Fruit fly (Drosophila melanogaster): ENCODE measurements around the gene Alg13.

The Alg13 gene

DNA sequence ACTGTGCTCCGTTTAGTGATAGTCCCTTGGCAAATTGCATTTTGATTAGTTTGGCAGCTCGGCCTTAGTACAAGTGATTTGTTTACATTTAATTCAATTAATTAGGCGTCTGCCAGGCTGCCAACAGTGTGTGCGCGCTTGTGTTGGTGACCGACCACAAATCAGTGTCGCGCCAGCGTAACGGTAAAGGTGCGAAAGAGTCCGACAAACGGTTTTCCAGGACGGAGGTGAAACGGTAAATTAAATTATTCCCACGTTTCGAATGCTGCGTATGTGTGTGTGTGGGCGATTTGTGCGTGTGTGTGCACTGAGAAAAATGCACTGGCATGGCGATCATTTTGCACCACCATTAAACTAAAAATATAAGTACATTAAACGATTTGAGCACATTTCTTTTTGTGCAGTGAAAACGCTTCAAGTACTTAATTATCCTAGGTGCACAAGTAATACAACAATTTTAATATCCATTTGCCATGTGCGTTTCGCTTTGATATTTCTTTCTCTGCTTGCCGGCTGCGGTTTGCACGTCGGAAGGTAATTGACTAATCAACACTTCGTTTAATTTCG, 671 bp upstream of the Alg13 start (continued):
- TF ChIP-seq dmrt11E (tag; optimal IDR thresholded peaks at IDR 0.05) = no peak
- TF ChIP-seq ssp (GFP tag; IDR thresholded peaks at IDR 0.05) = no peak
- TF ChIP-seq CG11398 (GFP tag; optimal IDR thresholded peaks at IDR 0.05) = no peak
- TF ChIP-seq CG2712 (tag; optimal IDR thresholded peaks at IDR 0.05) = peak; percentile 4
- no peak for TF ChIP-seq CG4730 (GFP tag; IDR thresholded peaks at IDR 0.05)
- no peak for TF ChIP-seq inv (GFP tag; IDR thresholded peaks at IDR 0.05; ENCODE audit: partially characterized antibody)
- no peak for TF ChIP-seq Hmx (GFP tag; optimal IDR thresholded peaks at IDR 0.05)
- no peak for TF ChIP-seq cas (GFP tag; IDR thresholded peaks at IDR 0.05)
- TF ChIP-seq CG30403 (GFP tag; optimal IDR thresholded peaks at IDR 0.05) = peak; percentile 15
- TF ChIP-seq Hey (tag; optimal IDR thresholded peaks at IDR 0.05) = no peak
- TF ChIP-seq CG7963 (GFP tag; IDR thresholded peaks at IDR 0.05; ENCODE audit: partially characterized antibody) = no peak
- no peak for TF ChIP-seq NK7.1 (GFP tag; optimal IDR thresholded peaks at IDR 0.05)
- TF ChIP-seq ab (GFP tag; optimal IDR thresholded peaks at IDR 0.05) = no peak
- no peak for TF ChIP-seq chif (GFP tag; optimal IDR thresholded peaks at IDR 0.05)
- peak; percentile 29; the same call in 1 of the 3 replicates for TF ChIP-seq dysf (GFP tag; IDR thresholded peaks at IDR 0.05)
- TF ChIP-seq nom (GFP tag; optimal IDR thresholded peaks at IDR 0.05) = no peak
- peak; percentile 38; the same call in 1 of the 2 replicates for TF ChIP-seq Taf1 (GFP tag; IDR thresholded peaks at IDR 0.05)
- no peak for TF ChIP-seq Fer1 (GFP tag; optimal IDR thresholded peaks at IDR 0.05)
- peak; percentile 20 for TF ChIP-seq CG18599 (GFP tag; optimal IDR thresholded peaks at IDR 0.05)
- TF ChIP-seq CG7987 (GFP tag; optimal IDR thresholded peaks at IDR 0.05) = no peak
- no peak for TF ChIP-seq CG12219 (GFP tag; optimal IDR thresholded peaks at IDR 0.05)
- no peak for TF ChIP-seq run (tag; optimal IDR thresholded peaks at IDR 0.05)
- TF ChIP-seq Antp (GFP tag; optimal IDR thresholded peaks at IDR 0.05) = no peak
- TF ChIP-seq Bgb (GFP tag; IDR thresholded peaks at IDR 0.05; ENCODE audit: partially characterized antibody) = 0 out of 2 replicates have a peak, but pooled peaks have one; percentile 2
- TF ChIP-seq corto (GFP tag; optimal IDR thresholded peaks at IDR 0.05) = no peak
- TF ChIP-seq CG30431 (GFP tag; optimal IDR thresholded peaks at IDR 0.05) = no peak
- TF ChIP-seq zfh2 (GFP tag; optimal IDR thresholded peaks at IDR 0.05) = no peak
- TF ChIP-seq tll (GFP tag; optimal IDR thresholded peaks at IDR 0.05) = no peak
- TF ChIP-seq CG17568 (GFP tag; optimal IDR thresholded peaks at IDR 0.05) = no peak
- no peak for TF ChIP-seq CG6765 (GFP tag; optimal IDR thresholded peaks at IDR 0.05)
- peak; percentile 19; the same call in 1 of the 2 replicates for TF ChIP-seq Xrp1 (GFP tag; IDR thresholded peaks at IDR 0.05)
- 0 out of 2 replicates have a peak, but pooled peaks have one; percentile 33 for TF ChIP-seq wdn (GFP tag; IDR thresholded peaks at IDR 0.05)
- no peak for TF ChIP-seq schlank (tag; optimal IDR thresholded peaks at IDR 0.05)
- no peak for TF ChIP-seq emc (GFP tag; optimal IDR thresholded peaks at IDR 0.05)
- no peak for TF ChIP-seq sc (optimal IDR thresholded peaks at IDR 0.05)
- TF ChIP-seq sc (GFP tag; optimal IDR thresholded peaks at IDR 0.05) = no peak
- TF ChIP-seq scrt (GFP tag; optimal IDR thresholded peaks at IDR 0.05) = no peak
- TF ChIP-seq slbo (GFP tag; IDR thresholded peaks at IDR 0.05) = peak; percentile 61; the same call in 1 of the 2 replicates
- no peak for TF ChIP-seq B-H2 (GFP tag; optimal IDR thresholded peaks at IDR 0.05)
- TF ChIP-seq ase (GFP tag; IDR thresholded peaks at IDR 0.05) = no peak
- no peak for TF ChIP-seq CG33557 (GFP tag; optimal IDR thresholded peaks at IDR 0.05)
- TF ChIP-seq nerfin-2 (GFP tag; IDR thresholded peaks at IDR 0.05; ENCODE audit: partially characterized antibody) = no peak
- no peak for TF ChIP-seq dati (GFP tag; IDR thresholded peaks at IDR 0.05)
- no peak for TF ChIP-seq CG18619 (GFP tag; optimal IDR thresholded peaks at IDR 0.05)
- TF ChIP-seq CG16815 (GFP tag; optimal IDR thresholded peaks at IDR 0.05) = no peak
- peak; percentile 45; the same call in 1 of the 2 replicates for TF ChIP-seq CG14014 (GFP tag; IDR thresholded peaks at IDR 0.05)
- TF ChIP-seq fd3F (GFP tag; optimal IDR thresholded peaks at IDR 0.05) = peak; percentile 26
- 0 out of 2 replicates have a peak, but pooled peaks have one; percentile 39 for TF ChIP-seq seq (GFP tag; IDR thresholded peaks at IDR 0.05)
- no peak for TF ChIP-seq CG42726 (GFP tag; IDR thresholded peaks at IDR 0.05; ENCODE audit: partially characterized antibody)
- peak; percentile 28 for TF ChIP-seq CG9727 (GFP tag; optimal IDR thresholded peaks at IDR 0.05)
